Worm (Caenorhabditis elegans): Measurements from ENCODE around the gene F28H7.2.

The F28H7.2 gene

DNA sequence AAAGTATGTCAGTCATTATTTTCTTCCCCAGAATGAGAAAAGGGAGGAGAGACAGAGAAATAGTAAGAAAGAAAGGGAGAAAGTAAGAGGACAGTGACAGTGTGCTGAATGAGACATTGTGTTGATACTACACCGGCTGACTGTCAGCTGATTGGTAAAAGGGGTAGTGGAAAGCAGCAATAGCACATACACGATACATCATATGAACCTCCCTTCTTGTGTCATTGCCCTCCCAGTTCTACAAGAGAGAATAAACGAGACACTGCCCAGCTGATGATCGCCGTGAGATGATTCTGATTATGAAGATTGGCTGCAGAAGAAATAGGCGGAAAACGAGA, 27.9 kb upstream of the F28H7.2 start:
- TF ChIP-seq unc-62 (GFP tag; optimal IDR thresholded peaks at IDR 0.05) (no peak), unc-86 (tag; optimal IDR thresholded peaks at IDR 0.05) (no peak), lin-14 (GFP tag; optimal IDR thresholded peaks at IDR 0.05) (peak; percentile 92), dsc-1 (tag; optimal IDR thresholded peaks at IDR 0.05) (peak; percentile 36), ztf-4 (tag; optimal IDR thresholded peaks at IDR 0.05) (peak; percentile 46), mep-1 (tag; optimal IDR thresholded peaks at IDR 0.05) (peak; percentile 59), lir-3 (tag; optimal IDR thresholded peaks at IDR 0.05; ENCODE audit: poor library complexity) (peak; percentile 82), lin-39 (tag; optimal IDR thresholded peaks at IDR 0.05) (peak; percentile 20), hpl-2 (GFP tag; optimal IDR thresholded peaks at IDR 0.05) (peak; percentile 59), elt-3 (tag; optimal IDR thresholded peaks at IDR 0.05) (peak in 2 of 6 experiments; percentile 88 to 89), fkh-8 (tag; optimal IDR thresholded peaks at IDR 0.05) (peak; percentile 42), F16B12.6 (tag; optimal IDR thresholded peaks at IDR 0.05) (no peak), ceh-82 (tag; optimal IDR thresholded peaks at IDR 0.05) (no peak), jun-1 (tag; optimal IDR thresholded peaks at IDR 0.05) (peak; percentile 25), ztf-11 (tag; optimal IDR thresholded peaks at IDR 0.05) (no peak), unc-98 (GFP tag; IDR thresholded peaks at IDR 0.05) (no peak), fkh-4 (tag; optimal IDR thresholded peaks at IDR 0.05; ENCODE audit: borderline replicate concordance) (no peak), nhr-237 (tag; optimal IDR thresholded peaks at IDR 0.05) (no peak), nhr-71 (tag; optimal IDR thresholded peaks at IDR 0.05) (peak; percentile 92), ceh-63 (GFP tag; optimal IDR thresholded peaks at IDR 0.05) (no peak), rnt-1 (tag; optimal IDR thresholded peaks at IDR 0.05) (peak; percentile 72), C04F5.9 (tag; optimal IDR thresholded peaks at IDR 0.05) (no peak), lsy-2 (tag; optimal IDR thresholded peaks at IDR 0.05) (peak; percentile 50 to 90), lin-13 (GFP tag; optimal IDR thresholded peaks at IDR 0.05) (peak; percentile 60), sup-37 (GFP tag; optimal IDR thresholded peaks at IDR 0.05) (no peak), nhr-76 (tag; optimal IDR thresholded peaks at IDR 0.05) (no peak), xbp-1 (tag; optimal IDR thresholded peaks at IDR 0.05) (peak; percentile 51), C16A3.4 (tag; optimal IDR thresholded peaks at IDR 0.05) (peak; percentile 85), nhr-19 (GFP tag; conservative IDR thresholded peaks at IDR 0.05) (peak; percentile 80), blmp-1 (tag; optimal IDR thresholded peaks at IDR 0.05) (peak; percentile 95), mab-9 (GFP tag; IDR thresholded peaks at IDR 0.05) (no peak), pag-3 (tag; optimal IDR thresholded peaks at IDR 0.05; ENCODE audit: borderline replicate concordance, insufficient read depth) (no peak), ceh-90 (tag; optimal IDR thresholded peaks at IDR 0.05) (no peak), fkh-10 (GFP tag; optimal IDR thresholded peaks at IDR 0.05) (no peak), vab-15 (tag; optimal IDR thresholded peaks at IDR 0.05) (peak; percentile 71), nhr-12 (tag; optimal IDR thresholded peaks at IDR 0.05) (no peak), nhr-77 (tag; optimal IDR thresholded peaks at IDR 0.05) (no peak), ces-1 (GFP tag; optimal IDR thresholded peaks at IDR 0.05) (no peak), snu-23 (GFP tag; optimal IDR thresholded peaks at IDR 0.05) (peak; percentile 85), efl-1 (optimal IDR thresholded peaks at IDR 0.05) (peak; percentile 35 to 44), efl-1 (GFP tag; optimal IDR thresholded peaks at IDR 0.05 in 1 of 2) (peak; percentile 37 to 94), irx-1 (tag; optimal IDR thresholded peaks at IDR 0.05) (peak; percentile 64), grh-1 (GFP tag; IDR thresholded peaks at IDR 0.05) (peak; percentile 58), egl-13 (tag; optimal IDR thresholded peaks at IDR 0.05) (no peak), lin-35 (GFP tag; optimal IDR thresholded peaks at IDR 0.05) (peak; percentile 49 to 89), nhr-85 (tag) (peak; percentile 99), hlh-4 (tag; optimal IDR thresholded peaks at IDR 0.05) (no peak), tlp-1 (tag; optimal IDR thresholded peaks at IDR 0.05) (no peak), tbx-2 (tag; optimal IDR thresholded peaks at IDR 0.05) (peak; percentile 84), egl-27 (tag; optimal IDR thresholded peaks at IDR 0.05) (no peak), sox-4 (tag; optimal IDR thresholded peaks at IDR 0.05) (peak; percentile 72), sptf-1 (tag; optimal IDR thresholded peaks at IDR 0.05) (no peak), ets-5 (GFP tag; IDR thresholded peaks at IDR 0.05) (no peak), ama-1 (optimal IDR thresholded peaks at IDR 0.05) (peak; percentile 64), aly-2 (tag; optimal IDR thresholded peaks at IDR 0.05) (no peak)
